Fruit fly (Drosophila melanogaster) whole organism, adult: ENCODE data around the gene roq.

ENCODE experiments used
- CG11617 ChIP-seq: fragments of 200-800 bp; sonication (Bioruptor generic); optimal IDR thresholded peaks from 2 replicates; lab custom pipeline; 2017; ENCODE audit warnings: mild to moderate bottlenecking, missing biosample characterization, missing genetic modification reagents, missing genetic modification characterization
- CG12768 ChIP-seq: fragments of 200-800 bp; sonication (Bioruptor generic); optimal IDR thresholded peaks from 2 replicates; lab custom pipeline; 2017; ENCODE audit warnings: missing biosample characterization, missing genetic modification characterization, mild to moderate bottlenecking, moderate library complexity, missing genetic modification reagents
- CG7101 ChIP-seq: fragments of 200-800 bp; sonication (Bioruptor generic); optimal IDR thresholded peaks from 2 replicates; lab custom pipeline; 2018; ENCODE audit warnings: missing biosample characterization, mild to moderate bottlenecking, missing genetic modification characterization, moderate library complexity
- Clk ChIP-seq: fragments of 200-800 bp; sonication (Bioruptor generic); optimal IDR thresholded peaks from 2 replicates; lab custom pipeline; 2017; ENCODE audit warnings: missing biosample characterization, missing genetic modification characterization
- Hr96 ChIP-seq: fragments of 200-800 bp; sonication (Bioruptor generic); optimal IDR thresholded peaks from 2 replicates; lab custom pipeline; 2016; ENCODE audit warnings: missing biosample characterization, missing genetic modification characterization
- Mnt ChIP-seq: fragments of 200-800 bp; sonication (Bioruptor generic); optimal IDR thresholded peaks from 2 replicates; lab custom pipeline; 2016; ENCODE audit warnings: missing biosample characterization, mild to moderate bottlenecking, missing genetic modification characterization
- ovo ChIP-seq: fragments of 200-800 bp; sonication (Bioruptor generic); optimal IDR thresholded peaks from 2 replicates; lab custom pipeline; 2016; ENCODE audit warnings: missing biosample characterization, missing genetic modification characterization

dm6 chr3L:16392203-16392800 lies 13.9 kb upstream of the roq start:
- no peak for TF ChIP-seq CG12768 (GFP tag; lab: Kevin White, UChicago)
- no peak for TF ChIP-seq Mnt (GFP tag; lab: Kevin White, UChicago)
- no peak for TF ChIP-seq Hr96 (GFP tag; lab: Kevin White, UChicago)
- TF ChIP-seq ovo (GFP tag; lab: Kevin White, UChicago): no peak
- TF ChIP-seq CG11617 (GFP tag; lab: Kevin White, UChicago): no peak
- TF ChIP-seq CG7101 (tag; lab: Kevin White, UChicago): no peak
- TF ChIP-seq Clk: no peak
